Worm (Caenorhabditis elegans) whole organism, L1 larva: ENCODE measurements around the gene Y55D9A.2.

Experiments
- ama-1 ChIP-seq: fragments of 150-350 bp; optimal IDR thresholded peaks from 2 replicates; lab custom pipeline; 2014
- lin-39 ChIP-seq: fragments of 150-350 bp; optimal IDR thresholded peaks from 2 replicates; lab custom pipeline; 2014; ENCODE audit warnings: missing biosample characterization, missing genetic modification reagents, missing genetic modification characterization
- nhr-28 ChIP-seq: fragments of 150-350 bp; optimal IDR thresholded peaks from 2 replicates; lab custom pipeline; 2014; ENCODE audit warnings: missing biosample characterization, missing genetic modification characterization
- skn-1 ChIP-seq: fragments of 150-350 bp; optimal IDR thresholded peaks from 2 replicates; lab custom pipeline; 2014; ENCODE audit warnings: missing biosample characterization, missing genetic modification characterization

DNA sequence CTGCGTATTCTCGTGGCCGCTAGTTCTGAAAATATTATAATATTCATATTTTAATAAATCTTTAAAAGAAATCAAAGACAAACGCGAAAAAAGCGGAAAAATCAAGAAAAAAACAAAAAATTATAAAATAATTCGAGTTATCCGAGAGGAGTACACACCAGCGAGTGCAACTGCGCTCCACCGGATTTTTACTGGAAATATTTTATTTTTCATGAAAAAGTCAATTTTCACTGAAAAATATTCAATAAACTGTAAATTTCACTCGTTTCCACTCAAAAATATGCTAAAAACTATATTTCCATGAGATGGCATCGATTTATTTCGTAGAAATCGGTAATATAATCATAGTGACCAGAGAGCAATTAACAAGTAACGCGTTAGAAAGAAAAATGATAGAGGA lies at the start of gene Y55D9A.2:
- TF ChIP-seq skn-1 (peak; percentile 18), lin-39 (tag; lab: Kevin White, UChicago) (no peak), nhr-28 (tag; lab: Kevin White, UChicago) (no peak), ama-1 (lab: Kevin White, UChicago) (no peak)
